Worm (Caenorhabditis elegans) whole organism, L2 larva: ENCODE measurements around the gene flwr-1.

ENCODE experiments used
- R02D3.7 ChIP-seq: fragments of 150-350 bp; optimal IDR thresholded peaks from 2 replicates; lab custom pipeline; 2014; ENCODE audit warnings: missing biosample characterization, missing genetic modification characterization
- ZK546.5 ChIP-seq: sonication (generic microtip); optimal IDR thresholded peaks from 2 replicates; lab custom pipeline; 2017; ENCODE audit warnings: missing biosample characterization, missing genetic modification characterization
- crh-2 ChIP-seq: sonication (generic microtip); optimal IDR thresholded peaks from 2 replicates; lab custom pipeline; 2017; ENCODE audit warnings: missing biosample characterization, missing genetic modification characterization
- lin-11 ChIP-seq: fragments of 150-350 bp; sonication (generic microtip); optimal IDR thresholded peaks from 2 replicates; lab custom pipeline; 2014; ENCODE audit warnings: missing biosample characterization, missing genetic modification characterization, inconsistent platforms, mixed read lengths
- mbf-1 ChIP-seq: sonication (generic microtip); optimal IDR thresholded peaks from 2 replicates; lab custom pipeline; 2017; ENCODE audit warnings: missing biosample characterization, missing genetic modification characterization

- TF ChIP-seq mbf-1 (tag; lab: Kevin White, UChicago) (no peak), lin-11 (tag; lab: Kevin White, UChicago) (no peak), R02D3.7 (tag; lab: Kevin White, UChicago) (no peak), crh-2 (tag; lab: Kevin White, UChicago) (no peak), ZK546.5 (tag; lab: Kevin White, UChicago) (no peak)
These were observed 18.3 kb downstream of the flwr-1 start for ce11 chrX:14951797-14952196.
